Worm (Caenorhabditis elegans): ENCODE measurements around the gene tos-1.

DNA sequence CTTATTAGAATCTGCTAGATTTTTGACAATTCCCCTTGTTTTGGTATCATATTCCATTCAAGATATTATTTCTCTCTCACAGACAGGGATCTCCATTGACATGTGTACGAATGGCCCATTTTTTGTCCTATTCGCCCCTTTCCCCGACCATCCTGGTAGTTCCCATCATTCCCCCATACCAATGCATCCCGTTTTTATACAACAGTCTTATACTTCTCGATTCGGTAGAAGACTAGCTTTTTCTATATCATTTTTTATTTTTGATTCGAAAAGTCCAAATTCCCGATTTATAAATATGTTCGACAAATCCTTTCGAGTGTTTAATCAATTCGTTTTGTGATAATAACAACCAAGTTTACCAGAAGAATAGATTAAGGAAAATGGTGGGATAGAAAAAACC lies 17.1 kb downstream of the tos-1 start:
- TF ChIP-seq ces-1 (GFP tag; optimal IDR thresholded peaks at IDR 0.05): no peak
- TF ChIP-seq lsy-2 (tag; optimal IDR thresholded peaks at IDR 0.05): no peak
- TF ChIP-seq ceh-39 (tag; optimal IDR thresholded peaks at IDR 0.05): no peak
